Worm (Caenorhabditis elegans) whole organism, early embryonic: Measurements from ENCODE around the gene rnf-121.

ENCODE experiments used
- B0310.2 ChIP-seq: sonication (generic microtip); optimal IDR thresholded peaks from 2 replicates; lab custom pipeline; 2016; ENCODE audit warnings: mild to moderate bottlenecking, missing genetic modification characterization, missing compliant biosample characterization
- F13C5.2 ChIP-seq: sonication (generic microtip); optimal IDR thresholded peaks from 2 replicates; lab custom pipeline; 2017; ENCODE audit warnings: mild to moderate bottlenecking, missing genetic modification characterization, inconsistent platforms, missing compliant biosample characterization
- aly-1 ChIP-seq: sonication (generic microtip); optimal IDR thresholded peaks from 2 replicates; lab custom pipeline; 2016; ENCODE audit warnings: missing genetic modification characterization, missing compliant biosample characterization
- ama-1 ChIP-seq: fragments of 150-350 bp; optimal IDR thresholded peaks from 2 replicates; lab custom pipeline; 2014
- ceh-13 ChIP-seq: fragments of 200-800 bp; sonication (Bioruptor generic); optimal IDR thresholded peaks from 2 replicates; lab custom pipeline; 2018; ENCODE audit warnings: mild to moderate bottlenecking, missing genetic modification characterization, missing compliant biosample characterization
- ceh-36 ChIP-seq: sonication (generic microtip); optimal IDR thresholded peaks from 2 replicates; lab custom pipeline; 2016; ENCODE audit warnings: missing genetic modification characterization, inconsistent platforms, missing compliant biosample characterization
- ets-7 ChIP-seq: sonication (generic microtip); optimal IDR thresholded peaks from 2 replicates; lab custom pipeline; 2016; ENCODE audit warnings: missing genotype, missing genetic modification characterization, missing compliant biosample characterization
- flt-1 ChIP-seq: fragments of 200-800 bp; sonication (Bioruptor generic); IDR thresholded peaks from 2 replicates; pipeline ENCODE4 v1.3.6; 2022; ENCODE audit warnings: missing genetic modification characterization, missing compliant biosample characterization
- hmbx-1 ChIP-seq: sonication (generic microtip); optimal IDR thresholded peaks from 2 replicates; lab custom pipeline; 2016; ENCODE audit warnings: mild to moderate bottlenecking, missing genetic modification characterization, missing compliant biosample characterization
- hmg-4 ChIP-seq: fragments of 200-800 bp; sonication (Bioruptor generic); optimal IDR thresholded peaks from 2 replicates; lab custom pipeline; 2018; ENCODE audit warnings: mild to moderate bottlenecking, missing genetic modification characterization, missing compliant biosample characterization
- hnd-1 ChIP-seq: sonication (generic microtip); optimal IDR thresholded peaks from 2 replicates; lab custom pipeline; 2016; ENCODE audit warnings: missing genetic modification characterization, missing compliant biosample characterization
- pes-1 ChIP-seq: fragments of 200-800 bp; sonication (Bioruptor generic); IDR thresholded peaks from 2 replicates; pipeline ENCODE4 v1.3.6; 2022; ENCODE audit warnings: missing genetic modification reagents, missing genetic modification characterization, missing compliant biosample characterization
- scrt-1 ChIP-seq: fragments of 200-800 bp; sonication (Bioruptor generic); IDR thresholded peaks from 2 replicates; pipeline ENCODE4 v1.3.6; 2022; ENCODE audit warnings: missing genetic modification characterization, missing compliant biosample characterization
- sea-1 ChIP-seq: fragments of 200-800 bp; sonication (Bioruptor generic); conservative IDR thresholded peaks from 2 replicates; pipeline ENCODE4 v1.3.6; 2022; ENCODE audit warnings: missing genetic modification characterization, missing compliant biosample characterization
- tbx-11 ChIP-seq: fragments of 200-800 bp; sonication (Bioruptor generic); IDR thresholded peaks from 2 replicates; pipeline ENCODE4 v1.3.6; 2022; ENCODE audit warnings: missing genetic modification characterization, missing compliant biosample characterization
- tbx-37 ChIP-seq: fragments of 200-800 bp; sonication (Bioruptor generic); conservative IDR thresholded peaks from 2 replicates; pipeline ENCODE4 v1.3.6; 2022; ENCODE audit warnings: missing genetic modification reagents, missing genetic modification characterization, missing compliant biosample characterization
- tra-4 ChIP-seq: sonication (generic microtip); optimal IDR thresholded peaks from 2 replicates; lab custom pipeline; 2017; ENCODE audit warnings: missing genetic modification characterization, missing compliant biosample characterization

Gene rnf-121

ce11 chrIII:4196301-4196987 is 25.7 kb upstream of the rnf-121 start:
- TF ChIP-seq scrt-1 (GFP tag; lab: Robert Waterston, UW) (no peak), tbx-37 (GFP tag; lab: Robert Waterston, UW) (peak; percentile 59; the same call in 1 of the 2 replicates), hmg-4 (GFP tag; lab: Kevin White, UChicago) (peak; percentile 41)

ce11 chrIII:4195306-4196008 is 24.7 kb upstream of the rnf-121 start:
- TF ChIP-seq flt-1 (GFP tag; lab: Robert Waterston, UW) (no peak), sea-1 (GFP tag; lab: Robert Waterston, UW) (0 out of 2 replicates have a peak, but pooled peaks have one; percentile 35), tbx-37 (GFP tag; lab: Robert Waterston, UW) (0 out of 2 replicates have a peak, but pooled peaks have one; percentile 5), pes-1 (GFP tag; lab: Robert Waterston, UW) (no peak)

ce11 chrIII:4194349-4195110 is 23.8 kb upstream of the rnf-121 start:
- TF ChIP-seq B0310.2 (no peak), ama-1 (lab: Kevin White, UChicago) (no peak), ets-7 (no peak), tra-4 (tag; lab: Kevin White, UChicago) (no peak), pes-1 (GFP tag; lab: Robert Waterston, UW) (no peak), ceh-36 (no peak), hnd-1 (tag; lab: Kevin White, UChicago) (no peak), ceh-13 (GFP tag; lab: Kevin White, UChicago) (no peak), F13C5.2 (no peak), sea-1 (GFP tag; lab: Robert Waterston, UW) (no peak), hmg-4 (GFP tag; lab: Kevin White, UChicago) (no peak), hmbx-1 (tag; lab: Kevin White, UChicago) (no peak), tbx-11 (GFP tag; lab: Robert Waterston, UW) (no peak)

ce11 chrIII:4193659-4194103 is 22.9 kb upstream of the rnf-121 start, which contains the start of gene xbp-1:
Gene xbp-1 (plus strand): TSS chrIII:4193809.
- TF ChIP-seq aly-1 (tag; lab: Kevin White, UChicago), result peak; percentile 15
- no peak for TF ChIP-seq ceh-13 (GFP tag; lab: Kevin White, UChicago)
- no peak for TF ChIP-seq scrt-1 (GFP tag; lab: Robert Waterston, UW)
- no peak for TF ChIP-seq ceh-36
- TF ChIP-seq pes-1 (GFP tag; lab: Robert Waterston, UW), result no peak
- TF ChIP-seq hnd-1 (tag; lab: Kevin White, UChicago), result no peak
- no peak for TF ChIP-seq ets-7
- TF ChIP-seq sea-1 (GFP tag; lab: Robert Waterston, UW), result 0 out of 2 replicates have a peak, but pooled peaks have one; percentile 21
- no peak for TF ChIP-seq tra-4 (tag; lab: Kevin White, UChicago)
- TF ChIP-seq B0310.2, result peak; percentile 62
- TF ChIP-seq ama-1 (lab: Kevin White, UChicago), result peak; percentile 6
- no peak for TF ChIP-seq hmbx-1 (tag; lab: Kevin White, UChicago)
- TF ChIP-seq flt-1 (GFP tag; lab: Robert Waterston, UW), result no peak
- TF ChIP-seq tbx-11 (GFP tag; lab: Robert Waterston, UW), result no peak
- peak; percentile 63 for TF ChIP-seq F13C5.2
- TF ChIP-seq hmg-4 (GFP tag; lab: Kevin White, UChicago), result peak; percentile 42
- TF ChIP-seq tbx-37 (GFP tag; lab: Robert Waterston, UW), result no peak

- TF ChIP-seq tbx-37 (GFP tag; lab: Robert Waterston, UW), result no peak
- no peak for TF ChIP-seq ama-1 (lab: Kevin White, UChicago)
- peak; percentile 9 for TF ChIP-seq F13C5.2
- TF ChIP-seq ceh-13 (GFP tag; lab: Kevin White, UChicago), result no peak
- no peak for TF ChIP-seq scrt-1 (GFP tag; lab: Robert Waterston, UW)
- TF ChIP-seq flt-1 (GFP tag; lab: Robert Waterston, UW), result no peak
These were observed 20.4 kb upstream of the rnf-121 start, which contains the start of gene dnj-16 for ce11 chrIII:4191091-4191638. Gene dnj-16 (plus strand): TSS chrIII:4191141.

- TF ChIP-seq B0310.2 (no peak), ceh-13 (GFP tag; lab: Kevin White, UChicago) (no peak), tbx-37 (GFP tag; lab: Robert Waterston, UW) (no peak), hmbx-1 (tag; lab: Kevin White, UChicago) (no peak)
These were observed 19.5 kb upstream of the rnf-121 start, which contains the start of gene spp-28 for ce11 chrIII:4190241-4190640. Gene spp-28 (minus strand): TSS chrIII:4190341.

ce11 chrIII:4189602-4190001 is 18.8 kb upstream of the rnf-121 start:
- no peak for TF ChIP-seq tra-4 (tag; lab: Kevin White, UChicago)
- TF ChIP-seq ceh-36, result no peak
- TF ChIP-seq tbx-11 (GFP tag; lab: Robert Waterston, UW), result no peak
- no peak for TF ChIP-seq sea-1 (GFP tag; lab: Robert Waterston, UW)
- TF ChIP-seq B0310.2, result no peak
- no peak for TF ChIP-seq ama-1 (lab: Kevin White, UChicago)
- TF ChIP-seq aly-1 (tag; lab: Kevin White, UChicago), result no peak
- TF ChIP-seq hnd-1 (tag; lab: Kevin White, UChicago), result no peak
- TF ChIP-seq flt-1 (GFP tag; lab: Robert Waterston, UW), result no peak
- TF ChIP-seq ceh-13 (GFP tag; lab: Kevin White, UChicago), result no peak
- TF ChIP-seq scrt-1 (GFP tag; lab: Robert Waterston, UW), result no peak
- TF ChIP-seq pes-1 (GFP tag; lab: Robert Waterston, UW), result no peak
- no peak for TF ChIP-seq hmbx-1 (tag; lab: Kevin White, UChicago)
- no peak for TF ChIP-seq tbx-37 (GFP tag; lab: Robert Waterston, UW)
- TF ChIP-seq hmg-4 (GFP tag; lab: Kevin White, UChicago), result no peak
- TF ChIP-seq F13C5.2, result no peak
- TF ChIP-seq ets-7, result no peak
